Worm (Caenorhabditis elegans): ENCODE results near the gene pid-1.

ce11 chrII:7640161-7640841 lies 50.1 kb downstream of the pid-1 start:
- TF ChIP-seq snpc-4 (tag; optimal IDR thresholded peaks at IDR 0.05) = no peak
- TF ChIP-seq unc-62 (GFP tag; optimal IDR thresholded peaks at IDR 0.05) = no peak
- no peak for TF ChIP-seq nhr-12 (tag; optimal IDR thresholded peaks at IDR 0.05)
- no peak for TF ChIP-seq elt-1 (tag; optimal IDR thresholded peaks at IDR 0.05; ENCODE audit: borderline replicate concordance, insufficient read depth)
- TF ChIP-seq elt-3 (tag; optimal IDR thresholded peaks at IDR 0.05) = no peak
- peak; percentile 7 for TF ChIP-seq ces-1 (GFP tag; optimal IDR thresholded peaks at IDR 0.05)
- peak; percentile 63 for TF ChIP-seq hlh-1 (tag; optimal IDR thresholded peaks at IDR 0.05)
- no peak for TF ChIP-seq nhr-76 (tag; optimal IDR thresholded peaks at IDR 0.05)
- no peak for TF ChIP-seq nhr-28 (tag; optimal IDR thresholded peaks at IDR 0.05)
- no peak for TF ChIP-seq blmp-1 (tag; optimal IDR thresholded peaks at IDR 0.05)
